Worm (Caenorhabditis elegans): Measurements from ENCODE around the gene lgc-36.

- TF ChIP-seq flt-1 (GFP tag; IDR thresholded peaks at IDR 0.05) (no peak), pes-1 (GFP tag; IDR thresholded peaks at IDR 0.05) (no peak), tbx-37 (GFP tag; conservative IDR thresholded peaks at IDR 0.05) (no peak), ama-1 (optimal IDR thresholded peaks at IDR 0.05) (no peak), ceh-36 (tag; optimal IDR thresholded peaks at IDR 0.05) (no peak), hmbx-1 (tag; optimal IDR thresholded peaks at IDR 0.05) (no peak), F13C5.2 (tag; optimal IDR thresholded peaks at IDR 0.05) (no peak), sea-1 (GFP tag; conservative IDR thresholded peaks at IDR 0.05) (no peak), ets-7 (tag; optimal IDR thresholded peaks at IDR 0.05) (no peak), tbx-11 (GFP tag; IDR thresholded peaks at IDR 0.05) (no peak), aly-1 (tag; optimal IDR thresholded peaks at IDR 0.05) (no peak)
These were observed 35.1 kb downstream of the lgc-36 start for ce11 chrV:11223698-11224097.
